Worm (Caenorhabditis elegans): ENCODE measurements around the gene C28A5.6.

The C28A5.6 gene

DNA sequence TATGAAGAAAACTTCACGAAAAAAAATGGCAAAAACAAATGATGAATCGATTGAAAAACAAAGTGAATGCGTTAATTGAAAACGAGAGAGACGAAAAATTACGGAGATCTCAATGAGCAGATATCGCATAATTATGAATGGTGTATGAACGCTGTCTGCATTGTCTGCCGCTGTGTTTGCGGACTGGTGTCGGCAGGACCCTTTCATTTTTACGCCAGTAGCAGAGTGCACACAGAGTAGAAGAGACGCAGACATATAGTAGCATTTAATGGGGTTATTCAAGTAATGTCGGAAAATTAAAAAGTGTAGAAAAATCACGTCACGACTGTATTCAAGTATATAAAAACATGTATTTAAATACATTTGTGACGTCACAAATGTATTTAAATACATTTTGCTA is 48.5 kb downstream of the C28A5.6 start:
- TF ChIP-seq unc-62 (GFP tag; optimal IDR thresholded peaks at IDR 0.05) = no peak

DNA sequence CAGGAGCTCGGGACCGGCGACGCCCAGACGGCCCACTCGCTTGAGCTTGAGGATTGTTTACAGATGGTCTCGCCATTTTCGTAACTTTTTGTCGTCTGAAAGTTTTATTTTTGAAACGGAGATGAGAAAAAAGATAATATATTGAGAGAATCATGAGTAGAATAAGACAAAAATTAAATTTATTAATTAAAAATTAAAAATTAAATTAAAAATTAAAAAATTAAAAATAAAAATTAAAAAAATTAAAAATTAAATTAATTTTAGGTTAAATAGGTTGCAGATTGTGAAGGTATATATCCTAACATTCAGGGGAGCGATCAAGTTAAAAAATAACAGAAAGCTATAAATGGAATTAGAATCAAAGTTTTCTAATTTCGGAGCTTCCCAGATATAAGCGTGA is 49.6 kb downstream of the C28A5.6 start, which contains the start of gene B0284.3:
B0284.3 (minus strand) TSS at position 101 of the 400 bp plus-strand sequence.
- TF ChIP-seq unc-62 (GFP tag; optimal IDR thresholded peaks at IDR 0.05) = no peak

DNA sequence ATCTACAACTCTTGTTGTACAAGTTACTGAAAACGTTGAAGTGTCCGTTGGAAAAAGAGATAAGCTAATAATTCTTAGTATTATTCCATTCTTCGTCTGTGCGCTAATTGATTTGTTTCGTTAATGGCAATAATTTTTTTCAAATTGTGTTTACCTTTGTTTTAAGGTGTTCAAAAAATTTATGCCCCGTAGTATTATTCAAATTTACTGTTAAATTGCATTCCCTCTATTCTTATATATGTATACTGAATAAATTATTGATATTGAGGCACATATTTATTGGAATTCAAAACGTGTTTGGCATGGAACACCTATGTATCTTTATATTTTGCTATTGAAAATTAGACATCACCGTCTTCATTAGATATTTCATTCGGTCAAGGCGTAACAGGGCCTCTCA is 54.4 kb downstream of the C28A5.6 start, which contains the start of gene pals-26:
pals-26 (plus strand) TSS at position 301 of the 400 bp plus-strand sequence.
- TF ChIP-seq unc-62 (GFP tag; optimal IDR thresholded peaks at IDR 0.05) = no peak
